Worm (Caenorhabditis elegans): ENCODE data around the gene sra-9.

ce11 chrII:9577630-9578029 is 45.5 kb downstream of the sra-9 start:
- TF ChIP-seq W03F9.2 (tag; optimal IDR thresholded peaks at IDR 0.05) = no peak
- no peak for TF ChIP-seq dao-5 (tag; optimal IDR thresholded peaks at IDR 0.05)
- no peak for TF ChIP-seq him-1 (tag; optimal IDR thresholded peaks at IDR 0.05)
